Worm (Caenorhabditis elegans) whole organism, mixed stage, embryonic: ENCODE data around the gene ZK688.5.

Source experiments
- M03D4.4 ChIP-seq: sonication (generic microtip); optimal IDR thresholded peaks from 2 replicates; lab custom pipeline; 2017; ENCODE audit warnings: mild to moderate bottlenecking, missing genetic modification characterization, missing compliant biosample characterization
- bed-3 ChIP-seq: fragments of 200-800 bp; sonication (Bioruptor generic); optimal IDR thresholded peaks from 3 replicates; lab custom pipeline; 2018; ENCODE audit warnings: mild to moderate bottlenecking, missing genetic modification characterization, moderate library complexity, missing compliant biosample characterization
- blmp-1 ChIP-seq: fragments of 150-350 bp; optimal IDR thresholded peaks from 2 replicates; lab custom pipeline; 2014; ENCODE audit warnings: missing biosample characterization, missing genetic modification characterization
- ceh-39 ChIP-seq: fragments of 150-350 bp; optimal IDR thresholded peaks from 2 replicates; lab custom pipeline; 2014; ENCODE audit warnings: missing biosample characterization, missing genetic modification characterization
- ceh-83 ChIP-seq: fragments of 200-800 bp; sonication (Bioruptor generic); optimal IDR thresholded peaks from 2 replicates; lab custom pipeline; 2018; ENCODE audit warnings: mild to moderate bottlenecking, missing genetic modification characterization, missing compliant biosample characterization
- ces-1 ChIP-seq: fragments of 150-350 bp; optimal IDR thresholded peaks from 2 replicates; lab custom pipeline; 2014; ENCODE audit warnings: missing biosample characterization, missing genetic modification reagents, missing genetic modification characterization
- cnd-1 ChIP-seq: fragments of 200-800 bp; sonication (Bioruptor generic); optimal IDR thresholded peaks from 2 replicates; lab custom pipeline; 2018; ENCODE audit warnings: mild to moderate bottlenecking, missing genetic modification characterization, missing compliant biosample characterization
- drap-1 ChIP-seq: fragments of 200-800 bp; sonication (Bioruptor generic); optimal IDR thresholded peaks from 3 replicates; lab custom pipeline; 2018; ENCODE audit warnings: mild to moderate bottlenecking, missing genetic modification characterization, missing compliant biosample characterization
- elt-1 ChIP-seq: sonication (generic microtip); optimal IDR thresholded peaks from 2 replicates; lab custom pipeline; 2017; ENCODE audit warnings: missing genetic modification characterization, mild to moderate bottlenecking, missing compliant biosample characterization, antibody characterized with exemption, moderate library complexity, borderline replicate concordance; ENCODE audit not compliant: insufficient read depth
- elt-3 ChIP-seq: fragments of 150-350 bp; optimal IDR thresholded peaks from 2 replicates; lab custom pipeline; 2014; ENCODE audit warnings: missing biosample characterization, missing genetic modification characterization
- flh-1 ChIP-seq: fragments of 200-800 bp; sonication (Bioruptor generic); optimal IDR thresholded peaks from 2 replicates; lab custom pipeline; 2018; ENCODE audit warnings: mild to moderate bottlenecking, missing genetic modification characterization, moderate library complexity, missing compliant biosample characterization
- ham-2 ChIP-seq: fragments of 200-800 bp; sonication (Bioruptor generic); optimal IDR thresholded peaks from 2 replicates; lab custom pipeline; 2018; ENCODE audit warnings: mild to moderate bottlenecking, missing genetic modification characterization, missing compliant biosample characterization
- mab-5 ChIP-seq: fragments of 150-350 bp; optimal IDR thresholded peaks from 2 replicates; lab custom pipeline; 2014; ENCODE audit warnings: missing biosample characterization, missing genetic modification characterization
- mls-2 ChIP-seq: sonication (generic microtip); optimal IDR thresholded peaks from 2 replicates; lab custom pipeline; 2016; ENCODE audit warnings: mild to moderate bottlenecking, missing genetic modification characterization, moderate library complexity, missing compliant biosample characterization
- nhr-12 ChIP-seq: fragments of 150-350 bp; optimal IDR thresholded peaks from 2 replicates; lab custom pipeline; 2014; ENCODE audit warnings: missing biosample characterization, missing genetic modification characterization
- nhr-237 ChIP-seq: fragments of 150-350 bp; optimal IDR thresholded peaks from 2 replicates; lab custom pipeline; 2014; ENCODE audit warnings: missing biosample characterization, missing genetic modification characterization
- nhr-76 ChIP-seq: sonication (generic microtip); optimal IDR thresholded peaks from 2 replicates; lab custom pipeline; 2017; ENCODE audit warnings: missing biosample characterization, missing genetic modification characterization
- pha-4 ChIP-seq: fragments of 150-350 bp; optimal IDR thresholded peaks from 2 replicates; lab custom pipeline; 2018; ENCODE audit warnings: missing biosample characterization, missing genetic modification reagents, missing genetic modification characterization
- sem-2 ChIP-seq: fragments of 200-800 bp; sonication (Bioruptor generic); optimal IDR thresholded peaks from 2 replicates; lab custom pipeline; 2018; ENCODE audit warnings: mild to moderate bottlenecking, missing genetic modification characterization, missing compliant biosample characterization
- snpc-4 ChIP-seq: fragments of 150-350 bp; optimal IDR thresholded peaks from 2 replicates; lab custom pipeline; 2014; ENCODE audit warnings: missing biosample characterization, missing genetic modification characterization
- sptf-1 ChIP-seq: sonication (generic microtip); optimal IDR thresholded peaks from 2 replicates; lab custom pipeline; 2017; ENCODE audit warnings: mild to moderate bottlenecking, missing genetic modification characterization, moderate library complexity, missing compliant biosample characterization
- tbx-8 ChIP-seq: fragments of 200-800 bp; sonication (Bioruptor generic); optimal IDR thresholded peaks from 2 replicates; lab custom pipeline; 2018; ENCODE audit warnings: mild to moderate bottlenecking, missing genetic modification characterization, moderate library complexity, missing compliant biosample characterization
- unc-120 ChIP-seq: sonication (generic microtip); optimal IDR thresholded peaks from 2 replicates; lab custom pipeline; 2017; ENCODE audit warnings: missing genetic modification characterization, missing compliant biosample characterization; ENCODE audit not compliant: poor library complexity, severe bottlenecking
- unc-39 ChIP-seq: fragments of 150-350 bp; optimal IDR thresholded peaks from 2 replicates; lab custom pipeline; 2014; ENCODE audit warnings: missing biosample characterization, missing genetic modification characterization
- unc-62 ChIP-seq: fragments of 150-350 bp; optimal IDR thresholded peaks from 2 replicates; lab custom pipeline; 2014; ENCODE audit warnings: missing biosample characterization, missing genetic modification reagents, missing genetic modification characterization
- zip-8 ChIP-seq: fragments of 150-350 bp; optimal IDR thresholded peaks from 2 replicates; lab custom pipeline; 2014; ENCODE audit warnings: missing biosample characterization, missing genetic modification characterization
- ztf-11 ChIP-seq: fragments of 150-350 bp; optimal IDR thresholded peaks from 2 replicates; lab custom pipeline; 2014; ENCODE audit warnings: missing biosample characterization, missing genetic modification characterization

The ZK688.5 gene

ce11 chrIII:7860885-7861284 is 30.5 kb downstream of the ZK688.5 start, which contains the start of gene cuc-1:
cuc-1 (minus strand) TSS chrIII:7860985.
- TF ChIP-seq zip-8 (tag; lab: Kevin White, UChicago): peak; percentile 36
- TF ChIP-seq cnd-1 (tag; lab: Kevin White, UChicago): no peak

- no peak for TF ChIP-seq mab-5 (tag; lab: Kevin White, UChicago)
- TF ChIP-seq tbx-8: no peak
- TF ChIP-seq unc-39 (tag; lab: Kevin White, UChicago): no peak
- TF ChIP-seq blmp-1: no peak
- no peak for TF ChIP-seq ceh-39 (tag; lab: Kevin White, UChicago)
- TF ChIP-seq elt-1: no peak
- no peak for TF ChIP-seq drap-1 (GFP tag; lab: Kevin White, UChicago)
- TF ChIP-seq nhr-76 (tag; lab: Kevin White, UChicago): no peak
- no peak for TF ChIP-seq ces-1
Measured at ce11 chrIII:7859313-7859712, 32.1 kb downstream of the ZK688.5 start, which contains the start of gene tomm-7. tomm-7 (plus strand) TSS chrIII:7859613.

DNA sequence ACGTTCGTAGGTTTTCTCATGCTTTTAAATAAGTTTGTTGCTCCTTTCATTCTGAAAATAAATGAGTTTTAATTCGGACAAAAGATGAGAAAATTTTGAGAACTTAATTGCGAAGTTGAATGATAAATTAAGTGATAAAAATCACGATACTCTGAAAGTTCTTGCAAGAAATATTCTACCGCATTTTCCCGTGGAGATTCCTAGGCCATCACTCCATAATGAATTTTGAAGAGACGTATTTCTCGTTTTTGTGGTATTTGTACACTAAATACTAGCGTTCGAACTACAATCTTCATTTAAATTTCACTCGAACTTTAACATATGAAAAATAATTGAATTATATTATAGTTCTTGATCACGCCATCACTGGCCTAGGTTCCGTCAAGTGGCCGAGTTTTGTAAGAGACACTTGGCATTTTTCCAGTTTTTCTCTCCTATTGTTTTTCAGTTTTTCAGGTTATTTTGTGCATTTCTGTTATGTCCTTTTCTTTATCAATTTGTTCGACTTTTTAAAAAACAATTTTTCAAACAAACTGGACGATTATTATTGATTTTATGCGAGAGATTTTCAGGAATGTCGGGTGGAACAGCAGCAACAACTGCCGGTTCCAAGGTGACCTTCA is 32.9 kb downstream of the ZK688.5 start, which contains the start of the genes coq-5 and ufm-1:
Gene coq-5 (minus strand): TSS at position 51 of the 623 bp plus-strand sequence.
Gene ufm-1 (plus strand): TSS at position 573 of the 623 bp plus-strand sequence.
- TF ChIP-seq nhr-12 (tag; lab: Kevin White, UChicago) (no peak), ces-1 (peak; percentile 10)

ce11 chrIII:7857142-7857541 is 34.3 kb downstream of the ZK688.5 start, which contains the start of gene tag-307:
tag-307 (minus strand) TSS chrIII:7857242.
- no peak for TF ChIP-seq M03D4.4 (tag; lab: Kevin White, UChicago)
- TF ChIP-seq elt-3 (tag; lab: Kevin White, UChicago): no peak
- no peak for TF ChIP-seq cnd-1 (tag; lab: Kevin White, UChicago)
- TF ChIP-seq ztf-11 (tag; lab: Kevin White, UChicago): no peak
- no peak for TF ChIP-seq unc-39 (tag; lab: Kevin White, UChicago)
- no peak for TF ChIP-seq unc-62 (GFP tag; lab: Kevin White, UChicago)
- no peak for TF ChIP-seq ceh-39 (tag; lab: Kevin White, UChicago)
- no peak for TF ChIP-seq mls-2 (tag; lab: Kevin White, UChicago)
- no peak for TF ChIP-seq drap-1 (GFP tag; lab: Kevin White, UChicago)
- no peak for TF ChIP-seq blmp-1
- TF ChIP-seq sem-2 (GFP tag; lab: Kevin White, UChicago): no peak
- no peak for TF ChIP-seq sptf-1 (tag; lab: Kevin White, UChicago)
- no peak for TF ChIP-seq pha-4
- no peak for TF ChIP-seq nhr-237 (tag; lab: Kevin White, UChicago)
- no peak for TF ChIP-seq elt-1
- TF ChIP-seq nhr-76 (tag; lab: Kevin White, UChicago): no peak

DNA sequence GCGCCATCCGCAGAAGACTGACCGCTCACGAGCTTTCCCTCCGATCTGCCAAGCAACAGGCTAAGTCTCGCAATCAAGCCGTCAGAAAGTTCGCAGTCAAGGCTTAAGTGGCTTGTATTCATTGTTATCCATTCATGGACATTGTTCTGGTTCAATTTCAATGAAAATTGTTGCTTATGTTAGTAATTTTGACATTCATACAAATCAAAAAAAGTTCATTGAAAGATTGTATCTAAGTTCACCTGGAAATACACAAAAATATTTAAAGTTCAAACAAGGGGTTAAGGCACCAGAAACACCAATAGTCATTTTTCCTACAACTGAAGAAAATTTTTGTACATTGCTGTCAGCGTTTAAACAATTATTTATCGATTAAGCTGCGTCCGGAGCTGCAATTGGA is 36.0 kb downstream of the ZK688.5 start:
- TF ChIP-seq unc-120: no peak
- no peak for TF ChIP-seq unc-39 (tag; lab: Kevin White, UChicago)
- no peak for TF ChIP-seq bed-3
- no peak for TF ChIP-seq flh-1 (GFP tag; lab: Kevin White, UChicago)
- TF ChIP-seq nhr-237 (tag; lab: Kevin White, UChicago): no peak
- no peak for TF ChIP-seq elt-1
- no peak for TF ChIP-seq mab-5 (tag; lab: Kevin White, UChicago)
- no peak for TF ChIP-seq ztf-11 (tag; lab: Kevin White, UChicago)
- TF ChIP-seq pha-4: no peak
- no peak for TF ChIP-seq sptf-1 (tag; lab: Kevin White, UChicago)
- no peak for TF ChIP-seq snpc-4 (tag; lab: Kevin White, UChicago)
- no peak for TF ChIP-seq ceh-83 (GFP tag; lab: Kevin White, UChicago)
- no peak for TF ChIP-seq mls-2 (tag; lab: Kevin White, UChicago)
- no peak for TF ChIP-seq ceh-39 (tag; lab: Kevin White, UChicago)
- TF ChIP-seq ham-2 (GFP tag; lab: Kevin White, UChicago): no peak
- no peak for TF ChIP-seq cnd-1 (tag; lab: Kevin White, UChicago)
- no peak for TF ChIP-seq drap-1 (GFP tag; lab: Kevin White, UChicago)
- TF ChIP-seq, all 35 proteins: peak for 0
